Worm (Caenorhabditis elegans) whole organism, L3 larva: ENCODE measurements around the gene hbl-1.
A peak's percentile ranks its signal among the peaks of the same experiment; 100 is the strongest.

Experiments
- ZK546.5 ChIP-seq: sonication (generic microtip); optimal IDR thresholded peaks from 2 replicates; lab custom pipeline; 2017; ENCODE audit warnings: missing biosample characterization, missing genetic modification characterization
- aly-2 ChIP-seq: fragments of 150-350 bp; optimal IDR thresholded peaks from 2 replicates; lab custom pipeline; 2014; ENCODE audit warnings: missing biosample characterization, missing genetic modification characterization
- ama-1 ChIP-seq: fragments of 150-350 bp; optimal IDR thresholded peaks from 2 replicates; lab custom pipeline; 2018
- ceh-28 ChIP-seq: fragments of 150-350 bp; optimal IDR thresholded peaks from 2 replicates; lab custom pipeline; 2014; ENCODE audit warnings: missing biosample characterization, missing genetic modification reagents, missing genetic modification characterization
- ceh-82 ChIP-seq: fragments of 150-350 bp; optimal IDR thresholded peaks from 2 replicates; lab custom pipeline; 2014; ENCODE audit warnings: missing biosample characterization, missing genetic modification characterization
- daf-12 ChIP-seq: fragments of 150-350 bp; optimal IDR thresholded peaks from 2 replicates; lab custom pipeline; 2014; ENCODE audit warnings: missing biosample characterization, missing genetic modification reagents, missing genetic modification characterization
- egl-5 ChIP-seq: fragments of 150-350 bp; optimal IDR thresholded peaks from 2 replicates; lab custom pipeline; 2017; ENCODE audit warnings: missing biosample characterization, missing genetic modification reagents, missing genetic modification characterization, inconsistent platforms
- elt-1 ChIP-seq: fragments of 150-350 bp; optimal IDR thresholded peaks from 2 replicates; lab custom pipeline; 2014; ENCODE audit warnings: missing biosample characterization, missing genetic modification characterization
- elt-2 ChIP-seq: sonication (generic microtip); optimal IDR thresholded peaks from 2 replicates; lab custom pipeline; 2016; ENCODE audit warnings: missing genetic modification reagents, mild to moderate bottlenecking, missing genetic modification characterization, missing compliant biosample characterization
- eor-1 ChIP-seq, 2 experiments: fragments of 150-350 bp; optimal IDR thresholded peaks; 2 replicates each; lab custom pipeline; 2014 to 2018; ENCODE audit warnings: missing biosample characterization in 2 of 2, missing genetic modification characterization in 2 of 2
- fkh-2 ChIP-seq: fragments of 150-350 bp; optimal IDR thresholded peaks from 2 replicates; lab custom pipeline; 2014; ENCODE audit warnings: missing biosample characterization, missing genetic modification reagents, missing genetic modification characterization
- hmg-11 ChIP-seq: sonication (generic microtip); optimal IDR thresholded peaks from 2 replicates; lab custom pipeline; 2016; ENCODE audit warnings: missing genetic modification characterization, missing compliant biosample characterization
- lin-15B ChIP-seq: fragments of 150-350 bp; optimal IDR thresholded peaks from 2 replicates; lab custom pipeline; 2014; ENCODE audit warnings: missing biosample characterization, missing genetic modification characterization
- lin-39 ChIP-seq: fragments of 150-350 bp; optimal IDR thresholded peaks from 2 replicates; lab custom pipeline; 2018; ENCODE audit warnings: missing biosample characterization, missing genetic modification reagents, missing genetic modification characterization
- lsy-12 ChIP-seq: sonication (generic microtip); optimal IDR thresholded peaks from 2 replicates; lab custom pipeline; 2016; ENCODE audit warnings: mild to moderate bottlenecking, missing genetic modification characterization, missing compliant biosample characterization
- mdl-1 ChIP-seq: fragments of 150-350 bp; optimal IDR thresholded peaks from 2 replicates; lab custom pipeline; 2014; ENCODE audit warnings: missing biosample characterization, missing genetic modification characterization
- mml-1 ChIP-seq: fragments of 150-350 bp; sonication (generic microtip); optimal IDR thresholded peaks from 3 replicates; lab custom pipeline; 2014; ENCODE audit warnings: missing biosample characterization, missing genetic modification characterization
- nfya-1 ChIP-seq: sonication (generic microtip); optimal IDR thresholded peaks from 2 replicates; lab custom pipeline; 2017; ENCODE audit warnings: missing genetic modification characterization, mild to moderate bottlenecking, missing compliant biosample characterization, antibody characterized with exemption, moderate library complexity; ENCODE audit not compliant: insufficient read depth
- nhr-12 ChIP-seq: fragments of 150-350 bp; optimal IDR thresholded peaks from 2 replicates; lab custom pipeline; 2014; ENCODE audit warnings: missing biosample characterization, missing genetic modification characterization
- nhr-23 ChIP-seq: fragments of 150-350 bp; optimal IDR thresholded peaks from 2 replicates; lab custom pipeline; 2014; ENCODE audit warnings: missing biosample characterization, missing genetic modification reagents, missing genetic modification characterization
- nhr-237 ChIP-seq: fragments of 150-350 bp; optimal IDR thresholded peaks from 2 replicates; lab custom pipeline; 2014; ENCODE audit warnings: missing biosample characterization, missing genetic modification characterization
- nhr-25 ChIP-seq: sonication (generic microtip); optimal IDR thresholded peaks from 2 replicates; lab custom pipeline; 2017; ENCODE audit warnings: missing biosample characterization, missing genetic modification characterization
- nhr-28 ChIP-seq: fragments of 150-350 bp; optimal IDR thresholded peaks from 2 replicates; lab custom pipeline; 2014; ENCODE audit warnings: missing biosample characterization, missing genetic modification characterization
- nhr-43 ChIP-seq: sonication (generic microtip); optimal IDR thresholded peaks from 2 replicates; lab custom pipeline; 2016; ENCODE audit warnings: mild to moderate bottlenecking, missing genetic modification characterization, missing compliant biosample characterization; ENCODE audit not compliant: poor library complexity, severe bottlenecking
- nhr-76 ChIP-seq: fragments of 150-350 bp; sonication (generic microtip); optimal IDR thresholded peaks from 5 replicates; lab custom pipeline; 2014; ENCODE audit warnings: missing biosample characterization, missing genetic modification characterization
- nhr-77 ChIP-seq: fragments of 150-350 bp; optimal IDR thresholded peaks from 2 replicates; lab custom pipeline; 2014; ENCODE audit warnings: missing biosample characterization, missing genetic modification characterization
- pha-4 ChIP-seq: fragments of 150-350 bp; optimal IDR thresholded peaks from 2 replicates; lab custom pipeline; 2014; ENCODE audit warnings: missing biosample characterization, missing genetic modification reagents, missing genetic modification characterization
- sea-2 ChIP-seq: fragments of 150-350 bp; sonication (generic microtip); optimal IDR thresholded peaks from 4 replicates; lab custom pipeline; 2014; ENCODE audit warnings: missing biosample characterization, missing genetic modification reagents, missing genetic modification characterization
- skn-1 ChIP-seq: fragments of 150-350 bp; optimal IDR thresholded peaks from 2 replicates; lab custom pipeline; 2014; ENCODE audit warnings: missing biosample characterization, missing genetic modification characterization
- snpc-4 ChIP-seq: fragments of 150-350 bp; optimal IDR thresholded peaks from 2 replicates; lab custom pipeline; 2014; ENCODE audit warnings: missing biosample characterization, missing genetic modification characterization
- tbx-2 ChIP-seq: sonication (generic microtip); optimal IDR thresholded peaks from 2 replicates; lab custom pipeline; 2016; ENCODE audit warnings: mild to moderate bottlenecking, missing genetic modification characterization, missing compliant biosample characterization
- unc-39 ChIP-seq: sonication (generic microtip); optimal IDR thresholded peaks from 4 replicates; lab custom pipeline; 2017; ENCODE audit warnings: missing biosample characterization, missing genetic modification characterization
- zag-1 ChIP-seq: fragments of 150-350 bp; optimal IDR thresholded peaks from 2 replicates; lab custom pipeline; 2014; ENCODE audit warnings: missing biosample characterization, missing genetic modification characterization
- ztf-11 ChIP-seq: fragments of 150-350 bp; optimal IDR thresholded peaks from 2 replicates; lab custom pipeline; 2014; ENCODE audit warnings: missing biosample characterization, missing genetic modification characterization

Gene hbl-1

DNA sequence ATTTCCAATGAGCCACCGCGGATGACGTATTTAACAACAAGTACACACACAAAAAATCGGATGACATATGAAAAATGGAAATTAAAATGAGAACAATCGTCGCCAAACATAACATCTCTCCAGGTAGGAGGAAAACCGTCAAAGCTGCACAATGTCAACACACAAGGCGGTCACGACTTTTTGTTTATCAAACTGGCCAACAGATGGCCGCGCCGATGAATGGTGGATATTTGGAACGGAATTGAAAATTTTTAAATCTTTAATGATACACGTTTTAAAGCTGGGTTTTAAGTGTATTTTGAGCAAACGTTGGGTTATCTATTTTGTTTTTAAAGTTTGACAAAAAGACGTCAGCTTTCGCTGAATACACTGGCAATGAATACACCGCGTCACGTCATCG lies 40.6 kb upstream of the hbl-1 start:
- TF ChIP-seq snpc-4 (tag; lab: Kevin White, UChicago) (no peak), pha-4 (tag; lab: Kevin White, UChicago) (peak; percentile 62)

DNA sequence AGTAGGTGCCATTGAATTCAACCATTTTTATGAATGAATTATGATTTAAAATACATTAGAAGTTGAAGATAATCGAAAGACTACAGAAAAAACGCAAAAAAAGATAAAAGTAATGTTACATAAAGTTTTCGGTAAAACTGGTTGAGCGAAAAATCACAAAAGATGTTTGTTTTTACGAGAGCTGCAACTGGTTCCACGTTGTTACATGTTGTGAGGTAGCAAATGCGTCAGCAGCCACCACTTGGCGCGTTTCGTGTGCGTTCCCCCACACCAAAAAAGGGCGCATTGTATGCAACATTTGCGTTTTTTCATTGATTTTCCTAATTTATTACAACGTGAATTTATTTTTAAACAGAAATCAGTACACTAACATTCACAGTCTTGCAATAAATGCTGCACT lies 39.8 kb upstream of the hbl-1 start, which contains the start of gene gakh-1:
Gene gakh-1 (plus strand): TSS at position 347 of the 400 bp plus-strand sequence.
- TF ChIP-seq elt-2 (tag; lab: Kevin White, UChicago) (peak; percentile 52), nhr-43 (tag; lab: Kevin White, UChicago) (peak; percentile 60), egl-5 (no peak), tbx-2 (tag; lab: Kevin White, UChicago) (peak; percentile 36), nhr-23 (tag; lab: Kevin White, UChicago) (peak; percentile 32), nfya-1 (tag; lab: Kevin White, UChicago) (peak; percentile 58), lsy-12 (tag; lab: Kevin White, UChicago) (peak; percentile 47), ceh-28 (peak; percentile 5), nhr-25 (tag; lab: Kevin White, UChicago) (peak; percentile 46), sea-2 (GFP tag; lab: Kevin White, UChicago) (no peak), hmg-11 (peak; percentile 55), ceh-82 (no peak), skn-1 (tag; lab: Kevin White, UChicago) (peak; percentile 30)

DNA sequence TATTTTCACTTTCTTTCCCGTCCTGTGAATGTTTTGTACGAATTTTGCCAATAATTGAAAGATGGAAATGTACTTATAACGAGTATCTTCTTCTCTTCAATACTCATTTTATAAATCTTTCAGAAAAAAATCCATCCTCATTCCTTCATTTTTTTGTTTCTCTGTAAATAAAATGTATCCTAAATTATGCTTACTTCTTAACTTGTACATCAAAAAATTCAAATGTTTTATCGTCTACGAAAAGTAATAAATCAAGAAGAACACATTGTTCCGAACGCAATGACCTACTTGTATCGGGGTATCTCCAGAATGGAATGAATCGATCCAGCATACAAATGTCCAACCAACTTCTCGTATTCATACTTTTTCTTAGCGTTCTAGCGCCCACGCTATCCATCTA lies 35.7 kb upstream of the hbl-1 start, which contains the start of gene F46G11.6:
Gene F46G11.6 (plus strand): TSS at position 301 of the 400 bp plus-strand sequence.
- TF ChIP-seq unc-39 (tag; lab: Kevin White, UChicago) = no peak
- no peak for TF ChIP-seq sea-2 (GFP tag; lab: Kevin White, UChicago)
- TF ChIP-seq nhr-28 (tag; lab: Kevin White, UChicago) = no peak
- TF ChIP-seq ceh-28 = no peak
- TF ChIP-seq nhr-237 = no peak
- no peak for TF ChIP-seq nhr-23 (tag; lab: Kevin White, UChicago)
- no peak for TF ChIP-seq mdl-1 (tag; lab: Kevin White, UChicago)
- no peak for TF ChIP-seq nhr-77 (tag; lab: Kevin White, UChicago)

DNA sequence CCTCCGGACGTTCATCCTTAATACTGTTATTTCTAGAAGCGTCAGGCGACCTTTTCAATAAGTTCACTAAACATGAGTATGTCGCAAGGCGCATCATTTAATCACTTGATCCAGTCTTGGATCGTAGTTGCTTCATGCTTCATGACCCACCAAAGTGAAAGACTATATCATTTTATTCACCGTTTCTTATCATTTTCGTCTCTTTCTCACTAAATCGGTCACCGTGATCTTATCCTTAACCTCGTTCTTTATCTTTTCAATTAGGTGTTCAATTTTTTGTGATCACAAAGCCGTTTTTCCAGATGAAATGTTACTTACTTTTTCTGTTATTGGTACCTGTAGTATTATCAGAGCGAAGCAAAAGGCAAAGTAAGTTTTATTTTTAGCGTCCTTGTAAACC lies 34.1 kb upstream of the hbl-1 start, which contains the start of gene F46G11.2:
Gene F46G11.2 (plus strand): TSS at position 301 of the 400 bp plus-strand sequence.
- no peak for TF ChIP-seq ZK546.5
- TF ChIP-seq nhr-76 = no peak
- no peak for TF ChIP-seq lin-39
- TF ChIP-seq nhr-23 (tag; lab: Kevin White, UChicago) = peak; percentile 31
- no peak for TF ChIP-seq aly-2 (tag; lab: Kevin White, UChicago)
- TF ChIP-seq zag-1 = no peak
- TF ChIP-seq hmg-11 = no peak
- TF ChIP-seq, all 47 proteins: peak for 1

DNA sequence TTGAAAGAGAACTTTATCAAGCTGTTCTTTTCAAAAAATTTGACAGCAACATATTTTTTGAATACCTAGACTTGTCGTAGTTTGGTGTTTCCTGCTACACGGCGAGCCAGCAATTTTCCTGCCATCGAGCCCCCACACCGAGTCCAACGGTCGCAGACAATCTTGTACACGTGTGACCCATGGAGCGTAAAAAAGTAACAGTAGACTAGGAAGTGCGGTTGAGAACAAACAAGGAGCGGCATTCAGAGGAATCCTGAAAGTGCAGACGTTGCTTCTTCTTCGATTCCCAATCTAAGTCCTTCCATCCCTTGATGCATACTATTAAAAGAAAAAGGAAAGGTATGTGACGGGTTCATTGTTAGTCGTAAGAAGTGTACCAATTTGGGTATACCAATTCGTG lies 31.0 kb upstream of the hbl-1 start, which contains the start of gene twnk-1:
Gene twnk-1 (plus strand): TSS at position 301 of the 400 bp plus-strand sequence.
- TF ChIP-seq elt-2 (tag; lab: Kevin White, UChicago) (no peak), zag-1 (no peak), nfya-1 (tag; lab: Kevin White, UChicago) (no peak), mml-1 (tag; lab: Kevin White, UChicago) (no peak), daf-12 (tag; lab: Kevin White, UChicago) (no peak), mdl-1 (tag; lab: Kevin White, UChicago) (no peak), nhr-77 (tag; lab: Kevin White, UChicago) (no peak), nhr-28 (tag; lab: Kevin White, UChicago) (no peak), nhr-12 (tag; lab: Kevin White, UChicago) (no peak), eor-1 (tag; optimal IDR thresholded peaks at IDR 0.05; lab: Kevin White, UChicago) (no peak)

DNA sequence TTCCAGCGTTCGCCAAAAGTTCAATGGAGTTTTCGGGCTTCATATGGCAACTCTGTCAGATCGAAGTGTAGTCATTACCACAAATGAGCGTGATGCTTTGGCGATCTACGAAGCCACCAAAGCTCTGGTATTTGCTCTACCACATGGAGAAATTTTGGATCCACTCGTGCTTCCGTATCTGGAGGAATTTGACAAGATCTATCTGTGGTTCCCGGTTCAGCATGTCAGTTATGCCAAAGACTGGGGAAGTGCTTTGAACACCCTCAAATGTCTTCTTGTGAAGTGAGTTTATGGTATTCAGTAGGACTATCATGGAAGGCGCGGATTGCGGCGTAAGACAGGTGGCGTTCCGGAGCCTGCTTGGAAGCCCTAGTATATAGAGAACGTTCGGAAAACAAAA lies 27.5 kb upstream of the hbl-1 start:
- TF ChIP-seq ztf-11 (tag; lab: Kevin White, UChicago) (no peak), ama-1 (no peak), lin-15B (no peak), nfya-1 (tag; lab: Kevin White, UChicago) (no peak), ceh-28 (no peak), unc-39 (tag; lab: Kevin White, UChicago) (no peak), nhr-12 (tag; lab: Kevin White, UChicago) (no peak), fkh-2 (tag; lab: Kevin White, UChicago) (no peak), hmg-11 (no peak), elt-1 (no peak), elt-2 (tag; lab: Kevin White, UChicago) (no peak)
